Worm (Caenorhabditis elegans) whole organism, L4 larva: ENCODE measurements around the gene clec-162.

Experiments
- F37D6.2 ChIP-seq: sonication (generic microtip); optimal IDR thresholded peaks from 2 replicates; lab custom pipeline; 2016; ENCODE audit warnings: mild to moderate bottlenecking, missing genetic modification characterization, missing compliant biosample characterization
- F49E8.2 ChIP-seq: sonication (generic microtip); optimal IDR thresholded peaks from 2 replicates; lab custom pipeline; 2016; ENCODE audit warnings: missing compliant biosample characterization, mild to moderate bottlenecking, missing genetic modification characterization, borderline replicate concordance
- R02D3.7 ChIP-seq: fragments of 150-350 bp; sonication (generic microtip); optimal IDR thresholded peaks from 3 replicates; lab custom pipeline; 2014; ENCODE audit warnings: missing biosample characterization, missing genetic modification characterization
- T20F7.1 ChIP-seq: fragments of 200-800 bp; sonication (Bioruptor generic); optimal IDR thresholded peaks from 2 replicates; lab custom pipeline; 2018; ENCODE audit warnings: mild to moderate bottlenecking, missing genetic modification characterization, missing compliant biosample characterization
- T26A8.4 ChIP-seq: fragments of 200-800 bp; sonication (Bioruptor generic); IDR thresholded peaks from 2 replicates; pipeline ENCODE4 v1.3.6; 2022; ENCODE audit warnings: missing genetic modification characterization, missing compliant biosample characterization
- Y105C5A.15 ChIP-seq: fragments of 200-800 bp; sonication (Bioruptor generic); IDR thresholded peaks from 2 replicates; pipeline ENCODE4 v1.3.6; 2022; ENCODE audit warnings: missing genetic modification characterization, missing compliant biosample characterization
- Y5F2A.4 ChIP-seq: fragments of 200-800 bp; sonication (Bioruptor generic); optimal IDR thresholded peaks from 2 replicates; lab custom pipeline; 2018; ENCODE audit warnings: mild to moderate bottlenecking, missing genetic modification characterization, missing compliant biosample characterization
- aha-1 ChIP-seq: fragments of 150-350 bp; peaks from one replicate; lab custom pipeline; 2014; ENCODE audit warnings: missing biosample characterization, missing genetic modification characterization
- aly-2 ChIP-seq: sonication (generic microtip); optimal IDR thresholded peaks from 2 replicates; lab custom pipeline; 2018; ENCODE audit warnings: missing biosample characterization, missing genetic modification characterization
- ceh-28 ChIP-seq: fragments of 150-350 bp; optimal IDR thresholded peaks from 2 replicates; lab custom pipeline; 2014; ENCODE audit warnings: missing biosample characterization, missing genetic modification reagents, missing genetic modification characterization
- ceh-62 ChIP-seq: sonication (generic microtip); optimal IDR thresholded peaks from 2 replicates; lab custom pipeline; 2017; ENCODE audit warnings: missing biosample characterization, missing genetic modification characterization
- ces-1 ChIP-seq: fragments of 150-350 bp; sonication (generic microtip); optimal IDR thresholded peaks from 4 replicates; lab custom pipeline; 2014; ENCODE audit warnings: missing biosample characterization, missing genetic modification reagents, missing genetic modification characterization
- ctbp-1 ChIP-seq: fragments of 200-800 bp; sonication (Bioruptor generic); IDR thresholded peaks from 2 replicates; pipeline ENCODE4 v1.3.6; 2022; ENCODE audit warnings: missing genetic modification reagents, missing genetic modification characterization, missing compliant biosample characterization
- daf-12 ChIP-seq: fragments of 150-350 bp; optimal IDR thresholded peaks from 2 replicates; lab custom pipeline; 2014; ENCODE audit warnings: missing biosample characterization, missing genetic modification reagents, missing genetic modification characterization
- daf-19 ChIP-seq: fragments of 200-800 bp; sonication (Bioruptor generic); conservative IDR thresholded peaks from 2 replicates; pipeline ENCODE4 v1.3.6; 2022; ENCODE audit warnings: missing genetic modification characterization, missing compliant biosample characterization
- daf-8 ChIP-seq: fragments of 200-800 bp; sonication (Bioruptor generic); IDR thresholded peaks from 2 replicates; pipeline ENCODE4 v1.3.6; 2022; ENCODE audit warnings: missing genetic modification characterization, missing compliant biosample characterization
- egl-27 ChIP-seq: sonication (generic microtip); optimal IDR thresholded peaks from 3 replicates; lab custom pipeline; 2017; ENCODE audit warnings: missing biosample characterization, missing genetic modification reagents, missing genetic modification characterization
- egl-43 ChIP-seq: fragments of 200-800 bp; sonication (Bioruptor generic); IDR thresholded peaks from 2 replicates; pipeline ENCODE4 v1.3.6; 2022; ENCODE audit warnings: missing genetic modification reagents, missing genetic modification characterization, missing compliant biosample characterization
- hif-1 ChIP-seq, 2 experiments: sonication (generic microtip); optimal IDR thresholded peaks; 2 replicates each; lab custom pipeline; 2016 to 2017; ENCODE audit warnings: missing compliant biosample characterization in 2 of 2, missing genetic modification characterization in 2 of 2, missing genetic modification reagents in 2 of 2, missing genotype in 2 of 2, mild to moderate bottlenecking in 1 of 2
- hlh-30 ChIP-seq: sonication (generic microtip); optimal IDR thresholded peaks from 2 replicates; lab custom pipeline; 2017; ENCODE audit warnings: antibody characterized with exemption, mild to moderate bottlenecking, missing genetic modification characterization, missing compliant biosample characterization; ENCODE audit not compliant: insufficient read depth
- hmg-1.1 ChIP-seq: fragments of 200-800 bp; sonication (Bioruptor generic); IDR thresholded peaks from 2 replicates; pipeline ENCODE4 v1.3.6; 2022; ENCODE audit warnings: missing genetic modification reagents, missing genetic modification characterization, missing compliant biosample characterization
- jun-1 ChIP-seq: fragments of 150-350 bp; optimal IDR thresholded peaks from 2 replicates; lab custom pipeline; 2014; ENCODE audit warnings: missing biosample characterization, missing genetic modification reagents, missing genetic modification characterization
- lim-7 ChIP-seq: fragments of 200-800 bp; sonication (Bioruptor generic); IDR thresholded peaks from 2 replicates; pipeline ENCODE4 v1.3.6; 2022; ENCODE audit warnings: missing genetic modification characterization, missing compliant biosample characterization
- lin-13 ChIP-seq: fragments of 150-350 bp; optimal IDR thresholded peaks from 2 replicates; lab custom pipeline; 2014; ENCODE audit warnings: missing biosample characterization, missing genetic modification reagents, missing genetic modification characterization
- lin-29 ChIP-seq: fragments of 200-800 bp; sonication (Bioruptor generic); IDR thresholded peaks from 2 replicates; pipeline ENCODE4 v1.3.6; 2022; ENCODE audit warnings: missing genetic modification reagents, missing genetic modification characterization, missing compliant biosample characterization
- lir-3 ChIP-seq: sonication (generic microtip); optimal IDR thresholded peaks from 2 replicates; lab custom pipeline; 2016; ENCODE audit warnings: mild to moderate bottlenecking, missing genetic modification characterization, missing compliant biosample characterization
- madf-5 ChIP-seq, 2 experiments: fragments of 200-800 bp; sonication (Bioruptor generic); IDR thresholded peaks; 2 replicates each; pipeline ENCODE4 v1.3.6; 2022; ENCODE audit warnings: missing compliant biosample characterization in 2 of 2, missing genetic modification characterization in 2 of 2
- madf-9 ChIP-seq: fragments of 200-800 bp; sonication (Bioruptor generic); conservative IDR thresholded peaks from 2 replicates; pipeline ENCODE4 v1.3.6; 2022; ENCODE audit warnings: missing genetic modification reagents, missing genetic modification characterization, missing compliant biosample characterization
- mdt-29 ChIP-seq: fragments of 200-800 bp; sonication (Bioruptor generic); IDR thresholded peaks from 2 replicates; pipeline ENCODE4 v1.3.6; 2022; ENCODE audit warnings: missing genetic modification reagents, missing genetic modification characterization, missing compliant biosample characterization
- nhr-102 ChIP-seq: sonication (generic microtip); optimal IDR thresholded peaks from 2 replicates; lab custom pipeline; 2016; ENCODE audit warnings: mild to moderate bottlenecking, missing genetic modification characterization, moderate library complexity, missing compliant biosample characterization
- nhr-11 ChIP-seq: fragments of 150-350 bp; optimal IDR thresholded peaks from 2 replicates; lab custom pipeline; 2014; ENCODE audit warnings: missing biosample characterization, missing genetic modification characterization
- nhr-25 ChIP-seq: sonication (generic microtip); optimal IDR thresholded peaks from 2 replicates; lab custom pipeline; 2017; ENCODE audit warnings: missing genetic modification characterization, mild to moderate bottlenecking, missing compliant biosample characterization, antibody characterized with exemption, moderate library complexity, borderline replicate concordance; ENCODE audit not compliant: insufficient read depth
- nhr-42 ChIP-seq: fragments of 200-800 bp; sonication (Bioruptor generic); IDR thresholded peaks from 2 replicates; pipeline ENCODE4 v1.3.6; 2022; ENCODE audit warnings: missing genetic modification characterization, missing compliant biosample characterization
- nhr-48 ChIP-seq: sonication (generic microtip); optimal IDR thresholded peaks from 2 replicates; lab custom pipeline; 2016; ENCODE audit warnings: mild to moderate bottlenecking, missing genetic modification characterization, missing compliant biosample characterization
- nhr-6 ChIP-seq: fragments of 150-350 bp; optimal IDR thresholded peaks from 2 replicates; lab custom pipeline; 2014; ENCODE audit warnings: missing biosample characterization, missing genetic modification characterization
- nhr-76 ChIP-seq: fragments of 150-350 bp; optimal IDR thresholded peaks from 2 replicates; lab custom pipeline; 2014; ENCODE audit warnings: missing biosample characterization, missing genetic modification characterization
- pha-4 ChIP-seq, 2 experiments: fragments of 150-350 bp in 1 of 2; fragments of 200-800 bp in 1 of 2; sonication (Bioruptor generic) in 1 of 2; IDR thresholded peaks in 1 of 2; optimal IDR thresholded peaks in 1 of 2; 2 replicates each; pipeline versions ENCODE4 v1.3.6 to Lab custom; 2014 to 2022; ENCODE audit warnings: missing genetic modification characterization in 2 of 2, missing genetic modification reagents in 2 of 2, missing biosample characterization in 1 of 2, missing compliant biosample characterization in 1 of 2
- pqm-1 ChIP-seq: sonication (generic microtip); optimal IDR thresholded peaks from 2 replicates; lab custom pipeline; 2017; ENCODE audit warnings: missing biosample characterization, missing genetic modification characterization
- rbr-2 ChIP-seq: sonication (generic microtip); optimal IDR thresholded peaks from 2 replicates; lab custom pipeline; 2016; ENCODE audit warnings: missing genotype, missing genetic modification characterization, missing compliant biosample characterization
- saeg-2 ChIP-seq: fragments of 200-800 bp; sonication (Bioruptor generic); IDR thresholded peaks from 2 replicates; pipeline ENCODE4 v1.3.6; 2022; ENCODE audit warnings: missing genetic modification reagents, missing genetic modification characterization, missing compliant biosample characterization
- set-16 ChIP-seq: fragments of 200-800 bp; sonication (Bioruptor generic); IDR thresholded peaks from 2 replicates; pipeline ENCODE4 v1.3.6; 2022; ENCODE audit warnings: missing genetic modification reagents, missing genetic modification characterization, missing compliant biosample characterization
- snpc-4 ChIP-seq: fragments of 150-350 bp; optimal IDR thresholded peaks from 2 replicates; lab custom pipeline; 2014; ENCODE audit warnings: missing biosample characterization, missing genetic modification characterization
- spr-3 ChIP-seq: fragments of 200-800 bp; sonication (Bioruptor generic); optimal IDR thresholded peaks from 2 replicates; lab custom pipeline; 2018; ENCODE audit warnings: mild to moderate bottlenecking, missing genetic modification characterization, missing compliant biosample characterization
- unc-62 ChIP-seq, 3 experiments: fragments of 150-350 bp in 1 of 3; sonication (generic microtip); optimal IDR thresholded peaks in 2 of 3; peaks in 1 of 3; 1 replicate in 1 of 3; 2 replicates in 2 of 3; lab custom pipeline; 2014 to 2017; ENCODE audit warnings: missing biosample characterization in 3 of 3, missing genetic modification characterization in 3 of 3, missing genetic modification reagents in 3 of 3, missing genotype in 1 of 3
- vab-7 ChIP-seq: fragments of 200-800 bp; sonication (Bioruptor generic); IDR thresholded peaks from 2 replicates; pipeline ENCODE4 v1.3.6; 2022; ENCODE audit warnings: missing genetic modification reagents, missing genetic modification characterization, missing compliant biosample characterization
- zfp-3 ChIP-seq: fragments of 200-800 bp; sonication (Bioruptor generic); conservative IDR thresholded peaks from 2 replicates; pipeline ENCODE4 v1.3.6; 2022; ENCODE audit warnings: missing genetic modification reagents, missing genetic modification characterization, missing compliant biosample characterization
- zip-2 ChIP-seq: fragments of 150-350 bp; optimal IDR thresholded peaks from 2 replicates; lab custom pipeline; 2014; ENCODE audit warnings: missing biosample characterization, missing genetic modification characterization
- ztf-11 ChIP-seq: fragments of 150-350 bp; optimal IDR thresholded peaks from 2 replicates; lab custom pipeline; 2014; ENCODE audit warnings: missing biosample characterization, missing genetic modification characterization
- ztf-7 ChIP-seq: fragments of 150-350 bp; optimal IDR thresholded peaks from 2 replicates; lab custom pipeline; 2014; ENCODE audit warnings: missing biosample characterization, missing genetic modification characterization

Gene clec-162

ce11 chrIII:9703747-9704605 is 21.0 kb downstream of the clec-162 start (continued):
- TF ChIP-seq unc-62 (GFP tag; optimal IDR thresholded peaks at IDR 0.05 in 1 of 2; lab: Kevin White, UChicago) (peak in 1 of 2 experiments; percentile 94), unc-62 (tag; optimal IDR thresholded peaks at IDR 0.05; lab: Kevin White, UChicago) (no peak), nhr-25 (tag; lab: Kevin White, UChicago) (no peak), madf-5 (GFP tag; IDR thresholded peaks at IDR 0.05; lab: Robert Waterston, UW) (no peak), aha-1 (tag; lab: Kevin White, UChicago) (peak; percentile 74), ctbp-1 (GFP tag; lab: Robert Waterston, UW) (peak; percentile 64; the same call in 1 of the 2 replicates), zfp-3 (no peak), pha-4 (GFP tag; IDR thresholded peaks at IDR 0.05; lab: Robert Waterston, UW) (no peak), pha-4 (tag; optimal IDR thresholded peaks at IDR 0.05; lab: Kevin White, UChicago) (no peak), R02D3.7 (tag; lab: Kevin White, UChicago) (no peak), rbr-2 (tag; lab: Kevin White, UChicago) (peak; percentile 73), set-16 (GFP tag; lab: Robert Waterston, UW) (peak; percentile 26; the same call in 1 of the 2 replicates), pqm-1 (tag; lab: Kevin White, UChicago) (no peak), aly-2 (tag; lab: Kevin White, UChicago) (no peak), egl-27 (tag; lab: Kevin White, UChicago) (no peak), hlh-30 (peak; percentile 31), nhr-102 (tag; lab: Kevin White, UChicago) (no peak), F37D6.2 (tag; lab: Kevin White, UChicago) (peak; percentile 13), ztf-7 (tag; lab: Kevin White, UChicago) (no peak), lim-7 (GFP tag; lab: Robert Waterston, UW) (no peak), ces-1 (no peak), madf-9 (GFP tag; lab: Robert Waterston, UW) (no peak), lir-3 (no peak), nhr-42 (GFP tag; lab: Robert Waterston, UW) (no peak), hmg-1.1 (peak; percentile 41; the same call in 1 of the 2 replicates), jun-1 (tag; lab: Kevin White, UChicago) (no peak), nhr-6 (tag; lab: Kevin White, UChicago) (no peak), nhr-48 (no peak), ceh-62 (tag; lab: Kevin White, UChicago) (no peak), mdt-29 (GFP tag; lab: Robert Waterston, UW) (no peak), egl-43 (0 out of 2 replicates have a peak, but pooled peaks have one; percentile 14), ceh-28 (tag; lab: Kevin White, UChicago) (no peak), hif-1 (tag; optimal IDR thresholded peaks at IDR 0.05; lab: Kevin White, UChicago) (peak in 1 of 2 experiments; percentile 32), zip-2 (tag; lab: Kevin White, UChicago) (no peak), lin-29 (GFP tag; lab: Robert Waterston, UW) (no peak), daf-19 (no peak), daf-8 (no peak), Y5F2A.4 (GFP tag; lab: Kevin White, UChicago) (no peak), ztf-11 (tag; lab: Kevin White, UChicago) (no peak), F49E8.2 (tag; lab: Kevin White, UChicago) (no peak), T26A8.4 (no peak), snpc-4 (tag; lab: Kevin White, UChicago) (no peak), saeg-2 (GFP tag; lab: Robert Waterston, UW) (no peak), nhr-11 (tag; lab: Kevin White, UChicago) (peak; percentile 40), Y105C5A.15 (GFP tag; lab: Robert Waterston, UW) (0 out of 2 replicates have a peak, but pooled peaks have one; percentile 5), nhr-76 (tag; lab: Kevin White, UChicago) (no peak), T20F7.1 (GFP tag; lab: Kevin White, UChicago) (no peak), daf-12 (tag; lab: Kevin White, UChicago) (no peak), vab-7 (no peak), spr-3 (no peak), lin-13 (no peak)
